Fruit fly (Drosophila melanogaster): ENCODE measurements around the gene CG31404.

DNA sequence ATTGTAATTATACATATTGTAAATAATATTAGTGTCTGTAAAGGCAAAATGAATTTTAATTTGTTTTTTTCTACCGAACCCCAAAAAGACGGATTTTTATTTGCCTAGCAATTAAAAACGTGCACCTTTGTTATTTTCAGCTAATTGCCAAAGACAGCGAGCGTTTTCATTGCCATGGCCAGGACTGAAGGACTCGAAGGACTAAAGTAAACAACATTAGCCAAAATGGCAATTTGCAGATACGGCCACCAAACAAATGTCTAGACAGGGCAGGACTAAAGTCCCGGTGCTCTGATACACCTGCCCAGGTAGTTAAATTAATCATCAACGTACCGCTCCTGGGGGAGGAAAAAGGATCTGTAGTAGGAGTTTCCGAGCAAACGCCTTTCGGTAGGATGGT is 43.8 kb downstream of the CG31404 start:
- TF ChIP-seq pan (optimal IDR thresholded peaks at IDR 0.05) = no peak
- TF ChIP-seq usp (GFP tag; optimal IDR thresholded peaks at IDR 0.05) = no peak
- no peak for TF ChIP-seq Dll (optimal IDR thresholded peaks at IDR 0.05)
- no peak for TF ChIP-seq CG8478 (optimal IDR thresholded peaks at IDR 0.05)
- TF ChIP-seq psq (optimal IDR thresholded peaks at IDR 0.05) = no peak
- TF ChIP-seq EcR (GFP tag; optimal IDR thresholded peaks at IDR 0.05) = no peak
